Worm (Caenorhabditis elegans): ENCODE data around the gene sto-6.

DNA sequence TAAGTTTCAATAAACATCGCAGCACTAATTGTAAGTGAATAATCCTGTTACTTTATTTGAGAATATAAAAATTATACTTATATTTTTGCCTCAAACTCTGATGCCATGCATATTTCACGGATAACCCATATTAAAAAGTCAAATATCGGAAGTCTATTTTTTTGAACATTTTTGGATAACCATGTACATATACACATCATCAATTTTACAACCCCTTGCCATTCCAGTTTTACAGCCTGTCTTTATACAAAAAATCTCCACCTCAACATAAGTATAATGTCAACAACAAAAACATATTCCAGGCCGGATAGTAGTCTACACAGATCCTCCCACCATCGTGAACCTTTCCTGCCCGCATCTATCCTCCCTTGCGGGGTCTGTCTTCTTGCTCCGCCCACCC is 52.1 kb downstream of the sto-6 start, which contains the start of gene hnd-1:
- TF ChIP-seq dao-5 (tag; optimal IDR thresholded peaks at IDR 0.05) (no peak), him-1 (tag; optimal IDR thresholded peaks at IDR 0.05) (no peak)

Data from whole organism, L4/young adult.